Fruit fly (Drosophila melanogaster) whole organism, wandering third instar larva: Measurements from ENCODE around the gene Rab9Fb.

ENCODE experiments used
- Vsx2 ChIP-seq: fragments of 200-300, 225-300 bp; sonication (Bioruptor generic); optimal IDR thresholded peaks from 2 replicates; lab custom pipeline; 2018; ENCODE audit warnings: missing biosample characterization, missing genetic modification characterization; ENCODE audit not compliant: partially characterized antibody
- sv ChIP-seq: fragments of 200-800 bp; sonication (Bioruptor generic); optimal IDR thresholded peaks from 3 replicates; lab custom pipeline; 2016; ENCODE audit warnings: missing biosample characterization, missing genetic modification characterization
- usp ChIP-seq: fragments of >200 bp; optimal IDR thresholded peaks from 2 replicates; lab custom pipeline; 2017; ENCODE audit warnings: missing biosample characterization, missing genetic modification characterization

DNA sequence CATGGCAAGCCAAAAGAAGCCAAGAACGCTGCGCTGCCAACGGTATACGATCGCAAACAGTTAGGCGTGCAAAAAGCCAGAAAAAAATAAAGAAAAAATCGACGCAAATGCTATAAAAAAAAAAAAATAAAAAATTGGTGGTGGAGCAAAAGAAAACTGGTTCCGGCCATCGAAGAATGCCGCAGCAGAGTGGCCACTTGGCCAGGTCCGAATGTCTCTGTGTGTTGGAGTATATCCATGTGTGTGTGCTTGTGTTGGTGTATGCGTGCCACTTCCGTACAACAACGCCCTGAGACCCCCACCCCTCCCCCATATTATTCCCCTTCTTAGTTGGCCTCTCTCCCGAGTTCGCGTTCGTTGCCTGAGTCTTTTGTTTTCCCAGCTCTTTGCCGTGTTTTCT is 20.0 kb downstream of the Rab9Fb start:
- TF ChIP-seq usp (GFP tag; lab: Kevin White, UChicago), result no peak
- TF ChIP-seq sv (GFP tag; lab: Kevin White, UChicago), result no peak
- TF ChIP-seq Vsx2 (GFP tag; lab: Kevin White, UChicago), result no peak
